Worm (Caenorhabditis elegans) whole organism, L1 larva: ENCODE measurements around the gene tag-151.

Experiments
- C04F5.9 ChIP-seq: sonication (generic microtip); optimal IDR thresholded peaks from 2 replicates; lab custom pipeline; 2016; ENCODE audit warnings: missing genetic modification characterization, missing compliant biosample characterization
- C16A3.4 ChIP-seq: fragments of 150-350 bp; optimal IDR thresholded peaks from 2 replicates; lab custom pipeline; 2014; ENCODE audit warnings: missing biosample characterization, missing genetic modification characterization
- C34B4.2 ChIP-seq: sonication (generic microtip); optimal IDR thresholded peaks from 2 replicates; lab custom pipeline; 2017; ENCODE audit warnings: mild to moderate bottlenecking, missing genetic modification characterization, missing compliant biosample characterization
- F16B12.6 ChIP-seq: fragments of 150-350 bp; optimal IDR thresholded peaks from 2 replicates; lab custom pipeline; 2014; ENCODE audit warnings: missing biosample characterization, missing genetic modification characterization
- Y116A8C.19 ChIP-seq: sonication (generic microtip); optimal IDR thresholded peaks from 2 replicates; lab custom pipeline; 2016; ENCODE audit warnings: missing compliant biosample characterization, missing genetic modification characterization, borderline replicate concordance
- aly-2 ChIP-seq: fragments of 150-350 bp; optimal IDR thresholded peaks from 2 replicates; lab custom pipeline; 2014; ENCODE audit warnings: missing biosample characterization, missing genetic modification characterization
- ama-1 ChIP-seq: fragments of 150-350 bp; optimal IDR thresholded peaks from 2 replicates; lab custom pipeline; 2014
- blmp-1 ChIP-seq: fragments of 150-350 bp; optimal IDR thresholded peaks from 2 replicates; lab custom pipeline; 2014; ENCODE audit warnings: missing biosample characterization, missing genetic modification characterization
- ceh-63 ChIP-seq: fragments of 200-800 bp; sonication (Bioruptor generic); optimal IDR thresholded peaks from 2 replicates; lab custom pipeline; 2018; ENCODE audit warnings: mild to moderate bottlenecking, missing genetic modification characterization, missing compliant biosample characterization
- dpl-1 ChIP-seq, 3 experiments: fragments of 150-350 bp in 2 of 3; sonication (generic microtip) in 1 of 3; optimal IDR thresholded peaks; 2 replicates each; lab custom pipeline; 2014 to 2017; ENCODE audit warnings: missing biosample characterization in 3 of 3, missing genetic modification characterization in 3 of 3, missing genetic modification reagents in 3 of 3
- efl-1 ChIP-seq, 4 experiments: fragments of 150-350 bp; optimal IDR thresholded peaks in 3 of 4; peaks in 1 of 4; 1 replicate in 1 of 4; 2 replicates in 3 of 4; lab custom pipeline; 2014; ENCODE audit warnings: missing biosample characterization in 2 of 4, missing genetic modification characterization in 2 of 4, missing genetic modification reagents in 2 of 4
- egl-13 ChIP-seq: sonication (generic microtip); optimal IDR thresholded peaks from 2 replicates; lab custom pipeline; 2016; ENCODE audit warnings: missing genotype, missing genetic modification reagents, missing genetic modification characterization, missing compliant biosample characterization
- elt-2 ChIP-seq: sonication (generic microtip); optimal IDR thresholded peaks from 2 replicates; lab custom pipeline; 2016; ENCODE audit warnings: missing genetic modification characterization, mild to moderate bottlenecking, inconsistent platforms, missing compliant biosample characterization, missing genetic modification reagents
- ets-5 ChIP-seq: fragments of 200-800 bp; sonication (Bioruptor generic); IDR thresholded peaks from 2 replicates; pipeline ENCODE4 v1.3.6; 2022; ENCODE audit warnings: missing genetic modification characterization, missing compliant biosample characterization
- fkh-10 ChIP-seq: sonication (generic microtip); optimal IDR thresholded peaks from 2 replicates; lab custom pipeline; 2017; ENCODE audit warnings: missing biosample characterization, missing genetic modification reagents, missing genetic modification characterization
- fkh-8 ChIP-seq: sonication (generic microtip); optimal IDR thresholded peaks from 2 replicates; lab custom pipeline; 2016; ENCODE audit warnings: mild to moderate bottlenecking, missing genetic modification characterization, missing compliant biosample characterization
- hpl-2 ChIP-seq: fragments of 150-350 bp; optimal IDR thresholded peaks from 2 replicates; lab custom pipeline; 2014; ENCODE audit warnings: missing biosample characterization, missing genetic modification reagents, missing genetic modification characterization
- irx-1 ChIP-seq: sonication (generic microtip); optimal IDR thresholded peaks from 2 replicates; lab custom pipeline; 2016; ENCODE audit warnings: missing genetic modification characterization, missing compliant biosample characterization
- lin-14 ChIP-seq: fragments of 200-800 bp; sonication (Bioruptor generic); optimal IDR thresholded peaks from 2 replicates; lab custom pipeline; 2018; ENCODE audit warnings: mild to moderate bottlenecking, missing genetic modification characterization, moderate library complexity, missing compliant biosample characterization
- lin-35 ChIP-seq, 2 experiments: fragments of 150-350 bp; optimal IDR thresholded peaks; 2 replicates each; lab custom pipeline; 2014; ENCODE audit warnings: missing biosample characterization in 2 of 2, missing genetic modification characterization in 2 of 2, missing genetic modification reagents in 2 of 2
- lin-39 ChIP-seq: fragments of 150-350 bp; optimal IDR thresholded peaks from 2 replicates; lab custom pipeline; 2014; ENCODE audit warnings: missing biosample characterization, missing genetic modification reagents, missing genetic modification characterization
- lsy-2 ChIP-seq, 2 experiments: fragments of 150-350 bp; optimal IDR thresholded peaks; 2 replicates each; lab custom pipeline; 2014; ENCODE audit warnings: missing biosample characterization in 2 of 2, missing genetic modification characterization in 2 of 2
- mef-2 ChIP-seq: fragments of 150-350 bp; optimal IDR thresholded peaks from 2 replicates; lab custom pipeline; 2014; ENCODE audit warnings: missing biosample characterization, missing genetic modification characterization
- mep-1 ChIP-seq: fragments of 150-350 bp; optimal IDR thresholded peaks from 2 replicates; lab custom pipeline; 2014; ENCODE audit warnings: missing biosample characterization, missing genetic modification characterization
- nhr-20 ChIP-seq: sonication (generic microtip); optimal IDR thresholded peaks from 2 replicates; lab custom pipeline; 2016; ENCODE audit warnings: mild to moderate bottlenecking, missing genetic modification characterization, missing compliant biosample characterization
- nhr-71 ChIP-seq: sonication (generic microtip); optimal IDR thresholded peaks from 2 replicates; lab custom pipeline; 2016; ENCODE audit warnings: mild to moderate bottlenecking, missing genetic modification characterization, moderate library complexity, missing compliant biosample characterization
- nhr-77 ChIP-seq: fragments of 150-350 bp; optimal IDR thresholded peaks from 2 replicates; lab custom pipeline; 2014; ENCODE audit warnings: missing biosample characterization, missing genetic modification characterization
- nhr-85 ChIP-seq: sonication (generic microtip); peaks from one replicate; lab custom pipeline; 2016; ENCODE audit warnings: missing genetic modification characterization, inconsistent platforms, missing compliant biosample characterization
- nhr-90 ChIP-seq: sonication (generic microtip); optimal IDR thresholded peaks from 2 replicates; lab custom pipeline; 2016; ENCODE audit warnings: mild to moderate bottlenecking, missing genetic modification characterization, missing compliant biosample characterization; ENCODE audit not compliant: poor library complexity
- pag-3 ChIP-seq: sonication (generic microtip); optimal IDR thresholded peaks from 2 replicates; lab custom pipeline; 2017; ENCODE audit warnings: missing genetic modification characterization, mild to moderate bottlenecking, missing compliant biosample characterization, antibody characterized with exemption, borderline replicate concordance; ENCODE audit not compliant: insufficient read depth
- pax-3 ChIP-seq: fragments of 200-800 bp; sonication (Bioruptor generic); optimal IDR thresholded peaks from 2 replicates; lab custom pipeline; 2018; ENCODE audit warnings: mild to moderate bottlenecking, missing genetic modification characterization, moderate library complexity, missing compliant biosample characterization
- rnt-1 ChIP-seq: sonication (generic microtip); optimal IDR thresholded peaks from 2 replicates; lab custom pipeline; 2016; ENCODE audit warnings: mild to moderate bottlenecking, missing genetic modification characterization, moderate library complexity, missing compliant biosample characterization
- skn-1 ChIP-seq: fragments of 150-350 bp; optimal IDR thresholded peaks from 2 replicates; lab custom pipeline; 2014; ENCODE audit warnings: missing biosample characterization, missing genetic modification characterization
- snpc-4 ChIP-seq: fragments of 150-350 bp; optimal IDR thresholded peaks from 2 replicates; lab custom pipeline; 2014; ENCODE audit warnings: missing biosample characterization, missing genetic modification characterization
- sptf-1 ChIP-seq: fragments of 150-350 bp; optimal IDR thresholded peaks from 2 replicates; lab custom pipeline; 2014; ENCODE audit warnings: missing biosample characterization, missing genetic modification characterization
- unc-130 ChIP-seq: fragments of 150-350 bp; optimal IDR thresholded peaks from 2 replicates; lab custom pipeline; 2017; ENCODE audit warnings: missing biosample characterization, missing genetic modification characterization, inconsistent platforms
- zag-1 ChIP-seq: fragments of 150-350 bp; optimal IDR thresholded peaks from 2 replicates; lab custom pipeline; 2014; ENCODE audit warnings: missing biosample characterization, missing genetic modification characterization
- ztf-11 ChIP-seq, 2 experiments: sonication (generic microtip); optimal IDR thresholded peaks; 2 replicates each; lab custom pipeline; 2016 to 2017; ENCODE audit warnings: missing genetic modification characterization in 2 of 2, missing biosample characterization in 1 of 2, missing compliant biosample characterization in 1 of 2
- ztf-4 ChIP-seq: fragments of 150-350 bp; optimal IDR thresholded peaks from 2 replicates; lab custom pipeline; 2014; ENCODE audit warnings: missing biosample characterization, missing genetic modification characterization

Gene tag-151

DNA sequence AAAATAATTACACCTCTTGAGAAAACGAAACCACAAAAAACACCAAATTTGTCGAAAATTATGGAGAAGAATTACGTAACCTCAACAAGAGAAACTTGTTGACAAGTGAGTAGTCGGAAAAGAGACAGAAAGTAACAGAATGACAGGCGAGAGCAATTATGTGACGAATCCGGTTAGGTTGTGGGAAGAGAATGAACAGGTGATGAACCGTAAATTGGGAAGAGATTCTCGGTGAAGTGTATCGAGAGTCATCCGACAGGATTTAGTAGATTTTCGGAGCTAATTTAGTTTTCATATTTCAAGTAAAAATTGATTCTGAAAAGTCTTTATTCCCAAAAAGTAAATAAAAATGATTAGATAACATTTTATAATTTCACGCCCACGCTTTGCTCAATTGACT lies 28.7 kb upstream of the tag-151 start, which contains the start of gene T05A7.7:
TSS of gene T05A7.7 (minus strand) at position 101 of the 400 bp plus-strand sequence.
- no peak for TF ChIP-seq snpc-4 (tag; lab: Kevin White, UChicago)
- peak; percentile 43 for TF ChIP-seq blmp-1 (tag; lab: Kevin White, UChicago)

DNA sequence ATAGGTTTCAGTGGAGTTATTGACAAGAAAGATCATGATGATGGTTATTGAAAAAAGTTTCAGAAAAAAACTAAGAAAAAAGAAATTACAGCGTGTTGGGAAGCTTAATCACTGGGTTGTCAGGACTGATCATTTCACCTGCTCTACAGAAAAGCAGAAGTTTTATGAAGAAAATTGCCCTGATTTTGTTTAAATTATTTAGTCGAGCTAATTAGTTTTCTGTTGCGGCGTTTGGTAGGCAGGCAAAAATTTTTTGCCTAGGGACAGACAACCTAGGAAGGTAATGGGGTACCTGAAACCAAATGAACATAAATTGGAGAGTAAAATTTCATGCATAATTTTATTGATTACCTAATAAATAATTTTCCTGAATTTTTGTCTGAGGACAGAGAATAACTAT lies 26.4 kb upstream of the tag-151 start, which contains the start of gene sre-40:
TSS of gene sre-40 (minus strand) at position 101 of the 400 bp plus-strand sequence.
- TF ChIP-seq C04F5.9 (tag; lab: Kevin White, UChicago) (no peak), ama-1 (no peak), snpc-4 (tag; lab: Kevin White, UChicago) (no peak), elt-2 (tag; lab: Kevin White, UChicago) (no peak), Y116A8C.19 (tag; lab: Kevin White, UChicago) (no peak)
- TF ChIP-seq, all 84 proteins: peak for 0

- no peak for TF ChIP-seq ceh-63 (GFP tag; lab: Kevin White, UChicago)
Observed at ce11 chrII:4684852-4685251, 25.2 kb upstream of the tag-151 start.

- no peak for TF ChIP-seq zag-1 (tag; lab: Kevin White, UChicago)
- no peak for TF ChIP-seq ztf-11 (tag; optimal IDR thresholded peaks at IDR 0.05; lab: Kevin White, UChicago)
- no peak for TF ChIP-seq fkh-8 (tag; lab: Kevin White, UChicago)
- no peak for TF ChIP-seq sptf-1 (tag; lab: Kevin White, UChicago)
- TF ChIP-seq F16B12.6 (tag; lab: Kevin White, UChicago), result no peak
- TF ChIP-seq lin-35 (GFP tag; optimal IDR thresholded peaks at IDR 0.05; lab: Kevin White, UChicago), result no peak
- no peak for TF ChIP-seq C04F5.9 (tag; lab: Kevin White, UChicago)
- no peak for TF ChIP-seq nhr-90 (tag; lab: Kevin White, UChicago)
- no peak for TF ChIP-seq lin-14
- TF ChIP-seq elt-2 (tag; lab: Kevin White, UChicago), result no peak
- no peak for TF ChIP-seq lin-39 (tag; lab: Kevin White, UChicago)
- no peak for TF ChIP-seq snpc-4 (tag; lab: Kevin White, UChicago)
- TF ChIP-seq mep-1 (tag; lab: Kevin White, UChicago), result no peak
- TF ChIP-seq C16A3.4 (tag; lab: Kevin White, UChicago), result no peak
- TF ChIP-seq nhr-85 (tag; lab: Kevin White, UChicago), result no peak
- no peak for TF ChIP-seq skn-1 (tag; lab: Kevin White, UChicago)
- no peak for TF ChIP-seq nhr-77 (tag; lab: Kevin White, UChicago)
Observed at ce11 chrII:4686941-4687340, 23.1 kb upstream of the tag-151 start, which contains the start of gene sre-39. TSS of gene sre-39 (plus strand) at chrII:4687241.

ce11 chrII:4689477-4689876 lies 20.6 kb upstream of the tag-151 start, which contains the start of gene F10G7.12:
TSS of gene F10G7.12 (plus strand) at chrII:4689777.
- TF ChIP-seq pax-3 (tag; lab: Kevin White, UChicago), result no peak
- no peak for TF ChIP-seq lin-39 (tag; lab: Kevin White, UChicago)
- TF ChIP-seq blmp-1 (tag; lab: Kevin White, UChicago), result no peak
- TF ChIP-seq hpl-2 (GFP tag; lab: Kevin White, UChicago), result no peak

ce11 chrII:4693129-4693528 lies 16.9 kb upstream of the tag-151 start, which contains the start of gene F10G7.5:
TSS of gene F10G7.5 (plus strand) at chrII:4693414.
- TF ChIP-seq elt-2 (tag; lab: Kevin White, UChicago), result peak; percentile 64
- no peak for TF ChIP-seq fkh-10 (GFP tag; lab: Kevin White, UChicago)
- TF ChIP-seq nhr-20, result no peak
- no peak for TF ChIP-seq ztf-4
- TF ChIP-seq skn-1 (tag; lab: Kevin White, UChicago), result no peak
- no peak for TF ChIP-seq C34B4.2 (tag; lab: Kevin White, UChicago)
- no peak for TF ChIP-seq aly-2
- no peak for TF ChIP-seq unc-130
- TF ChIP-seq pag-3, result no peak
- TF ChIP-seq irx-1, result no peak
- peak in 1 of 2 experiments; percentile 32 for TF ChIP-seq lin-35 (GFP tag; optimal IDR thresholded peaks at IDR 0.05; lab: Kevin White, UChicago)
- TF ChIP-seq nhr-71 (tag; lab: Kevin White, UChicago), result peak; percentile 9
- peak; percentile 33 to 68 for TF ChIP-seq efl-1 (optimal IDR thresholded peaks at IDR 0.05; lab: Kevin White, UChicago)
- TF ChIP-seq efl-1 (GFP tag; optimal IDR thresholded peaks at IDR 0.05 in 1 of 2; lab: Kevin White, UChicago), result peak; percentile 17 to 92
- no peak for TF ChIP-seq lin-39 (tag; lab: Kevin White, UChicago)
- TF ChIP-seq zag-1 (tag; lab: Kevin White, UChicago), result no peak
- TF ChIP-seq rnt-1 (tag; lab: Kevin White, UChicago), result no peak
- no peak for TF ChIP-seq Y116A8C.19 (tag; lab: Kevin White, UChicago)
- peak in 2 of 3 experiments; percentile 11 to 34 for TF ChIP-seq dpl-1 (GFP tag; optimal IDR thresholded peaks at IDR 0.05; lab: Kevin White, UChicago)
- no peak for TF ChIP-seq C04F5.9 (tag; lab: Kevin White, UChicago)
- TF ChIP-seq egl-13 (tag; lab: Kevin White, UChicago), result no peak
- peak; percentile 55 for TF ChIP-seq blmp-1 (tag; lab: Kevin White, UChicago)
- TF ChIP-seq mef-2 (tag; lab: Kevin White, UChicago), result no peak
- peak; percentile 31 to 52 for TF ChIP-seq lsy-2 (tag; optimal IDR thresholded peaks at IDR 0.05; lab: Kevin White, UChicago)
- TF ChIP-seq ets-5 (GFP tag; lab: Robert Waterston, UW), result no peak
- peak; percentile 42 for TF ChIP-seq nhr-85 (tag; lab: Kevin White, UChicago)
